Fruit fly (Drosophila melanogaster): ENCODE measurements around the gene CG42507.

DNA sequence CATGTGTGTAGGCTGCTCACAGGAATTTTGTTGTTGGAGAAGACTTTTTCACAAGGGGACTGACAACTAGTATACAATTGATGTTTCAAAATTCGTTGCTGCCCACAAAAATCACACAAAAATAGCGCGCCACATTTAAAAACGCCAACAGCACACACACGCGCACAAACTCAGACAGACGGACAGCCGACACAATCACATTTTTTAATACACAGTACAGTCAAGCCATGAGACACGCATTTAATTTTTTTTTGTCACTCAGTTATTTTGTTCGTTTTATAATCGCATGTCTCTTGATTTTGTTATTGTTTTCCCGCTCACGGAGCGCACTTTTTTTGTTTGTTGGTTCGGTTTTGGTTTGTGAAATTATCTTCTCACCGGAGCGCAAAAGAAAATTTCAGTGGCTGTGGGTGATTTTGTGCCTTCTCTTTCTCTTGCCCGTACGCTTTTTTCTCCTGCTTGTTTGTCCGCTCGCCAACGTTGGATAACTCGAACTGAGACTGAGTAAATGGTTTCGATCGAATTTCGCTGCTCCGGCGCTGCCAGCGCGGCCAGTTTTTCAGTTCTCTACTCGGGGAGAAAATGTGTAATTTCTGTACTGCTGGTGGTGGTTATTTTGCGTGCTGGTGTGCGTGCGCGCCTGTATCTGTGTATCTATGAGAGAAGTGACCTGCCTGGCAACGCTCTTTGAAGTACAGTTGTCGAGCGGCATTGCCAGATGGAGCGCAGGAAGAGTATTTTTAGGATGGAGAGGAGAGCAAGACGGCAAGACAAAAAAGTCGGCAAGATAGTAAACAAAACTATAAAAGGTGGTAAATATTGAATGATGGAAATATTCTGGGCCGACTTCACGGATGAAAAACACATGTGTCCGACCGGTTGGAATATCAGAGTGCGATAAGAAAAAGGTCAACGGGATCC, at the start of gene CG42507:
- TF ChIP-seq fd102C (GFP tag; optimal IDR thresholded peaks at IDR 0.05) (peak; percentile 74), CG5245 (GFP tag; optimal IDR thresholded peaks at IDR 0.05) (no peak), jumu (GFP tag; optimal IDR thresholded peaks at IDR 0.05) (no peak)
